Worm (Caenorhabditis elegans) whole organism, L4 larva: ENCODE measurements around the gene T10C6.10.

ENCODE experiments used
- Y105C5A.15 ChIP-seq: fragments of 200-800 bp; sonication (Bioruptor generic); IDR thresholded peaks from 2 replicates; pipeline ENCODE4 v1.3.6; 2022; ENCODE audit warnings: missing genetic modification characterization, missing compliant biosample characterization
- Y48G9A.11 ChIP-seq: fragments of 200-800 bp; sonication (Bioruptor generic); IDR thresholded peaks from 2 replicates; pipeline ENCODE4 v1.3.6; 2022; ENCODE audit warnings: missing genetic modification reagents, missing genetic modification characterization, missing compliant biosample characterization
- Y75B8A.6 ChIP-seq: fragments of 200-800 bp; sonication (Bioruptor generic); IDR thresholded peaks from 2 replicates; pipeline ENCODE4 v1.3.6; 2022; ENCODE audit warnings: missing genetic modification reagents, missing genetic modification characterization, missing compliant biosample characterization
- ZK546.5 ChIP-seq, 2 experiments: sonication (generic microtip); optimal IDR thresholded peaks; 2 replicates each; lab custom pipeline; 2017; ENCODE audit warnings: missing biosample characterization in 2 of 2, missing genetic modification characterization in 2 of 2
- aha-1 ChIP-seq: fragments of 150-350 bp; peaks from one replicate; lab custom pipeline; 2014; ENCODE audit warnings: missing biosample characterization, missing genetic modification characterization
- aly-2 ChIP-seq: sonication (generic microtip); optimal IDR thresholded peaks from 2 replicates; lab custom pipeline; 2018; ENCODE audit warnings: missing biosample characterization, missing genetic modification characterization
- attf-4 ChIP-seq: sonication (generic microtip); optimal IDR thresholded peaks from 3 replicates; lab custom pipeline; 2017; ENCODE audit warnings: missing biosample characterization, missing genetic modification characterization
- ceh-28 ChIP-seq: fragments of 150-350 bp; optimal IDR thresholded peaks from 2 replicates; lab custom pipeline; 2014; ENCODE audit warnings: missing biosample characterization, missing genetic modification reagents, missing genetic modification characterization
- ceh-44 ChIP-seq: fragments of 200-800 bp; sonication (Bioruptor generic); IDR thresholded peaks from 2 replicates; pipeline ENCODE4 v1.3.6; 2022; ENCODE audit warnings: missing genetic modification reagents, missing genetic modification characterization, missing compliant biosample characterization
- ces-1 ChIP-seq: fragments of 150-350 bp; sonication (generic microtip); optimal IDR thresholded peaks from 4 replicates; lab custom pipeline; 2014; ENCODE audit warnings: missing biosample characterization, missing genetic modification reagents, missing genetic modification characterization
- ctbp-1 ChIP-seq: fragments of 200-800 bp; sonication (Bioruptor generic); IDR thresholded peaks from 2 replicates; pipeline ENCODE4 v1.3.6; 2022; ENCODE audit warnings: missing genetic modification reagents, missing genetic modification characterization, missing compliant biosample characterization
- daf-16 ChIP-seq, 3 experiments: sonication (generic microtip); optimal IDR thresholded peaks; 2 replicates each; lab custom pipeline; 2016 to 2017; ENCODE audit warnings: missing genetic modification characterization in 3 of 3, missing genetic modification reagents in 3 of 3, mild to moderate bottlenecking in 2 of 3, missing compliant biosample characterization in 2 of 3, missing biosample characterization in 1 of 3, moderate library complexity in 1 of 3
- daf-19 ChIP-seq: fragments of 200-800 bp; sonication (Bioruptor generic); conservative IDR thresholded peaks from 2 replicates; pipeline ENCODE4 v1.3.6; 2022; ENCODE audit warnings: missing genetic modification characterization, missing compliant biosample characterization
- daf-8 ChIP-seq: fragments of 200-800 bp; sonication (Bioruptor generic); IDR thresholded peaks from 2 replicates; pipeline ENCODE4 v1.3.6; 2022; ENCODE audit warnings: missing genetic modification characterization, missing compliant biosample characterization
- dmd-6 ChIP-seq: fragments of 200-800 bp; sonication (Bioruptor generic); IDR thresholded peaks from 2 replicates; pipeline ENCODE4 v1.3.6; 2022; ENCODE audit warnings: missing genetic modification reagents, missing genetic modification characterization, missing compliant biosample characterization
- dmd-8 ChIP-seq: fragments of 200-800 bp; sonication (Bioruptor generic); IDR thresholded peaks from 2 replicates; pipeline ENCODE4 v1.3.6; 2022; ENCODE audit warnings: missing genetic modification characterization, missing compliant biosample characterization
- dve-1 ChIP-seq: sonication (generic microtip); optimal IDR thresholded peaks from 2 replicates; lab custom pipeline; 2017; ENCODE audit warnings: antibody characterized with exemption, mild to moderate bottlenecking, missing genetic modification characterization, missing compliant biosample characterization; ENCODE audit not compliant: insufficient read depth
- hif-1 ChIP-seq, 2 experiments: sonication (generic microtip); optimal IDR thresholded peaks; 2 replicates each; lab custom pipeline; 2016 to 2017; ENCODE audit warnings: missing compliant biosample characterization in 2 of 2, missing genetic modification characterization in 2 of 2, missing genetic modification reagents in 2 of 2, missing genotype in 2 of 2, mild to moderate bottlenecking in 1 of 2
- hlh-11 ChIP-seq: fragments of 200-800 bp; sonication (Bioruptor generic); optimal IDR thresholded peaks from 2 replicates; lab custom pipeline; 2018; ENCODE audit warnings: mild to moderate bottlenecking, missing genetic modification characterization, missing compliant biosample characterization
- hlh-30 ChIP-seq: sonication (generic microtip); optimal IDR thresholded peaks from 2 replicates; lab custom pipeline; 2017; ENCODE audit warnings: antibody characterized with exemption, mild to moderate bottlenecking, missing genetic modification characterization, missing compliant biosample characterization; ENCODE audit not compliant: insufficient read depth
- hmg-1.1 ChIP-seq: fragments of 200-800 bp; sonication (Bioruptor generic); IDR thresholded peaks from 2 replicates; pipeline ENCODE4 v1.3.6; 2022; ENCODE audit warnings: missing genetic modification reagents, missing genetic modification characterization, missing compliant biosample characterization
- madf-9 ChIP-seq: fragments of 200-800 bp; sonication (Bioruptor generic); conservative IDR thresholded peaks from 2 replicates; pipeline ENCODE4 v1.3.6; 2022; ENCODE audit warnings: missing genetic modification reagents, missing genetic modification characterization, missing compliant biosample characterization
- mdl-1 ChIP-seq, 2 experiments: fragments of 150-350 bp in 1 of 2; sonication (generic microtip) in 1 of 2; optimal IDR thresholded peaks; 2 replicates each; lab custom pipeline; 2014 to 2017; ENCODE audit warnings: missing biosample characterization in 2 of 2, missing genetic modification characterization in 2 of 2
- mes-2 ChIP-seq: sonication (generic microtip); optimal IDR thresholded peaks from 2 replicates; lab custom pipeline; 2016; ENCODE audit warnings: missing genotype, mild to moderate bottlenecking, missing genetic modification characterization, missing compliant biosample characterization; ENCODE audit not compliant: poor library complexity, severe bottlenecking
- mxl-2 ChIP-seq: fragments of 200-800 bp; sonication (Bioruptor generic); conservative IDR thresholded peaks from 2 replicates; pipeline ENCODE4 v1.3.6; 2022; ENCODE audit warnings: missing genetic modification reagents, missing genetic modification characterization, missing compliant biosample characterization
- nhr-111 ChIP-seq: fragments of 200-800 bp; sonication (Bioruptor generic); optimal IDR thresholded peaks from 2 replicates; lab custom pipeline; 2018; ENCODE audit warnings: mild to moderate bottlenecking, missing genetic modification characterization, missing compliant biosample characterization
- nhr-25 ChIP-seq: sonication (generic microtip); optimal IDR thresholded peaks from 2 replicates; lab custom pipeline; 2017; ENCODE audit warnings: missing genetic modification characterization, mild to moderate bottlenecking, missing compliant biosample characterization, antibody characterized with exemption, moderate library complexity, borderline replicate concordance; ENCODE audit not compliant: insufficient read depth
- nhr-28 ChIP-seq: fragments of 150-350 bp; optimal IDR thresholded peaks from 2 replicates; lab custom pipeline; 2014; ENCODE audit warnings: missing biosample characterization, missing genetic modification characterization
- nhr-48 ChIP-seq: sonication (generic microtip); optimal IDR thresholded peaks from 2 replicates; lab custom pipeline; 2016; ENCODE audit warnings: mild to moderate bottlenecking, missing genetic modification characterization, missing compliant biosample characterization
- nhr-77 ChIP-seq: fragments of 150-350 bp; optimal IDR thresholded peaks from 2 replicates; lab custom pipeline; 2014; ENCODE audit warnings: missing biosample characterization, missing genetic modification characterization
- pha-4 ChIP-seq, 2 experiments: fragments of 150-350 bp in 1 of 2; fragments of 200-800 bp in 1 of 2; sonication (Bioruptor generic) in 1 of 2; IDR thresholded peaks in 1 of 2; optimal IDR thresholded peaks in 1 of 2; 2 replicates each; pipeline versions ENCODE4 v1.3.6 to Lab custom; 2014 to 2022; ENCODE audit warnings: missing genetic modification characterization in 2 of 2, missing genetic modification reagents in 2 of 2, missing biosample characterization in 1 of 2, missing compliant biosample characterization in 1 of 2
- php-3 ChIP-seq: fragments of 200-800 bp; sonication (Bioruptor generic); IDR thresholded peaks from 2 replicates; pipeline ENCODE4 v1.3.6; 2022; ENCODE audit warnings: missing genetic modification reagents, missing genetic modification characterization, missing compliant biosample characterization
- pqm-1 ChIP-seq: sonication (generic microtip); optimal IDR thresholded peaks from 2 replicates; lab custom pipeline; 2017; ENCODE audit warnings: missing biosample characterization, missing genetic modification characterization
- unc-130 ChIP-seq: sonication (generic microtip); optimal IDR thresholded peaks from 2 replicates; lab custom pipeline; 2016; ENCODE audit warnings: missing genetic modification reagents, missing genetic modification characterization, missing compliant biosample characterization
- unc-62 ChIP-seq, 3 experiments: fragments of 150-350 bp in 1 of 3; sonication (generic microtip); optimal IDR thresholded peaks in 2 of 3; peaks in 1 of 3; 1 replicate in 1 of 3; 2 replicates in 2 of 3; lab custom pipeline; 2014 to 2017; ENCODE audit warnings: missing biosample characterization in 3 of 3, missing genetic modification characterization in 3 of 3, missing genetic modification reagents in 3 of 3, missing genotype in 1 of 3
- zip-11 ChIP-seq: fragments of 200-800 bp; sonication (Bioruptor generic); IDR thresholded peaks from 2 replicates; pipeline ENCODE4 v1.3.6; 2022; ENCODE audit warnings: missing genetic modification characterization, missing compliant biosample characterization
- ztf-11 ChIP-seq: fragments of 150-350 bp; optimal IDR thresholded peaks from 2 replicates; lab custom pipeline; 2014; ENCODE audit warnings: missing biosample characterization, missing genetic modification characterization

Gene T10C6.10

ce11 chrV:16073856-16074255, 37.6 kb downstream of the T10C6.10 start, which contains the start of gene srj-10:
Gene srj-10, minus strand, starts transcription at chrV:16073956.
- no peak for TF ChIP-seq Y75B8A.6 (GFP tag; lab: Robert Waterston, UW)
- TF ChIP-seq dmd-8 = no peak
- no peak for TF ChIP-seq pha-4 (GFP tag; IDR thresholded peaks at IDR 0.05; lab: Robert Waterston, UW)
- TF ChIP-seq pha-4 (tag; optimal IDR thresholded peaks at IDR 0.05; lab: Kevin White, UChicago) = no peak
- TF ChIP-seq madf-9 (GFP tag; lab: Robert Waterston, UW) = no peak
- no peak for TF ChIP-seq ZK546.5 (tag; optimal IDR thresholded peaks at IDR 0.05; lab: Kevin White, UChicago)
- TF ChIP-seq ces-1 (GFP tag; lab: Kevin White, UChicago) = no peak
- no peak for TF ChIP-seq nhr-25
- TF ChIP-seq zip-11 (GFP tag; lab: Robert Waterston, UW) = no peak
- TF ChIP-seq aha-1 (tag; lab: Kevin White, UChicago) = no peak
- TF ChIP-seq nhr-111 (GFP tag; lab: Kevin White, UChicago) = no peak
- TF ChIP-seq unc-62 (GFP tag; optimal IDR thresholded peaks at IDR 0.05 in 1 of 2; lab: Kevin White, UChicago) = no peak
- no peak for TF ChIP-seq unc-62 (tag; optimal IDR thresholded peaks at IDR 0.05; lab: Kevin White, UChicago)
- no peak for TF ChIP-seq daf-19 (GFP tag; lab: Robert Waterston, UW)
- TF ChIP-seq hlh-11 (tag; lab: Kevin White, UChicago) = no peak
- TF ChIP-seq, all 104 proteins: peak for 0

ce11 chrV:16075250-16075709, 39.1 kb downstream of the T10C6.10 start, which contains the start of the genes F14H3.12 and srj-29:
Gene F14H3.12, minus strand, starts transcription at chrV:16075323.
Gene srj-29, plus strand, starts transcription at chrV:16075659.
- no peak for TF ChIP-seq mes-2 (tag; lab: Kevin White, UChicago)
- no peak for TF ChIP-seq daf-8 (GFP tag; lab: Robert Waterston, UW)
- TF ChIP-seq pqm-1 (tag; lab: Kevin White, UChicago) = peak; percentile 73
- TF ChIP-seq dmd-6 (GFP tag; lab: Robert Waterston, UW) = peak; percentile 74
- no peak for TF ChIP-seq unc-130
- peak; percentile 79 for TF ChIP-seq dve-1 (tag; lab: Kevin White, UChicago)
- no peak for TF ChIP-seq hlh-30
- peak; percentile 74 for TF ChIP-seq nhr-28 (tag; lab: Kevin White, UChicago)
- no peak for TF ChIP-seq ceh-44 (GFP tag; lab: Robert Waterston, UW)
- no peak for TF ChIP-seq daf-16 (GFP tag; optimal IDR thresholded peaks at IDR 0.05; lab: Kevin White, UChicago)
- peak; percentile 83 for TF ChIP-seq daf-16 (tag; optimal IDR thresholded peaks at IDR 0.05; lab: Kevin White, UChicago)
- peak; percentile 52 for TF ChIP-seq nhr-77 (tag; lab: Kevin White, UChicago)
- peak; percentile 49 for TF ChIP-seq hlh-11 (tag; lab: Kevin White, UChicago)

- TF ChIP-seq dve-1 (tag; lab: Kevin White, UChicago) = peak; percentile 41
- TF ChIP-seq hif-1 (tag; optimal IDR thresholded peaks at IDR 0.05; lab: Kevin White, UChicago) = no peak
- no peak for TF ChIP-seq Y48G9A.11 (GFP tag; lab: Robert Waterston, UW)
- no peak for TF ChIP-seq attf-4 (tag; lab: Kevin White, UChicago)
- peak; percentile 14 for TF ChIP-seq nhr-48 (tag; lab: Kevin White, UChicago)
- TF ChIP-seq ceh-28 (tag; lab: Kevin White, UChicago) = no peak
- no peak for TF ChIP-seq hmg-1.1 (GFP tag; lab: Robert Waterston, UW)
- TF ChIP-seq mdl-1 (tag; optimal IDR thresholded peaks at IDR 0.05; lab: Kevin White, UChicago) = no peak
- no peak for TF ChIP-seq pha-4 (GFP tag; IDR thresholded peaks at IDR 0.05; lab: Robert Waterston, UW)
- no peak for TF ChIP-seq pha-4 (tag; optimal IDR thresholded peaks at IDR 0.05; lab: Kevin White, UChicago)
- TF ChIP-seq ctbp-1 (GFP tag; lab: Robert Waterston, UW) = no peak
- peak; percentile 84 for TF ChIP-seq nhr-28 (tag; lab: Kevin White, UChicago)
- no peak for TF ChIP-seq Y75B8A.6 (GFP tag; lab: Robert Waterston, UW)
- peak in 1 of 2 experiments; percentile 0 for TF ChIP-seq unc-62 (GFP tag; optimal IDR thresholded peaks at IDR 0.05 in 1 of 2; lab: Kevin White, UChicago)
- no peak for TF ChIP-seq unc-62 (tag; optimal IDR thresholded peaks at IDR 0.05; lab: Kevin White, UChicago)
- TF ChIP-seq hlh-30 = no peak
- no peak for TF ChIP-seq aly-2 (tag; lab: Kevin White, UChicago)
- peak; percentile 68; the same call in 1 of the 2 replicates for TF ChIP-seq php-3 (GFP tag; lab: Robert Waterston, UW)
- no peak for TF ChIP-seq mxl-2 (GFP tag; lab: Robert Waterston, UW)
- TF ChIP-seq dmd-6 (GFP tag; lab: Robert Waterston, UW) = peak; percentile 76
- TF ChIP-seq ztf-11 = no peak
- no peak for TF ChIP-seq Y105C5A.15 (GFP tag; lab: Robert Waterston, UW)
- peak; percentile 74 for TF ChIP-seq pqm-1 (tag; lab: Kevin White, UChicago)
- TF ChIP-seq daf-16 (GFP tag; optimal IDR thresholded peaks at IDR 0.05; lab: Kevin White, UChicago) = no peak
- peak; percentile 42 for TF ChIP-seq daf-16 (tag; optimal IDR thresholded peaks at IDR 0.05; lab: Kevin White, UChicago)
- TF ChIP-seq mes-2 (tag; lab: Kevin White, UChicago) = no peak
Observed at ce11 chrV:16080039-16080438, 43.8 kb downstream of the T10C6.10 start.
